Fruit fly (Drosophila melanogaster) whole organism, embryonic: Measurements from ENCODE around the gene CG10761.

Experiments used
- Ada2b ChIP-seq: fragments of 200-800 bp; sonication (Bioruptor generic); IDR thresholded peaks from 2 replicates; pipeline ENCODE4 v1.3.6; 2022; ENCODE audit warnings: missing biosample characterization, missing genetic modification characterization
- Antp ChIP-seq: fragments of 200-800 bp; sonication (Bioruptor generic); optimal IDR thresholded peaks from 3 replicates; lab custom pipeline; 2016; ENCODE audit warnings: missing biosample characterization, missing genetic modification characterization
- Atf3 ChIP-seq: fragments of 200-800 bp; sonication (Bioruptor generic); optimal IDR thresholded peaks from 3 replicates; lab custom pipeline; 2016; ENCODE audit warnings: missing biosample characterization, missing genetic modification characterization
- B-H1 ChIP-seq: fragments of 200-800 bp; sonication (Bioruptor generic); IDR thresholded peaks from 3 replicates; pipeline ENCODE4 v1.3.6; 2022; ENCODE audit warnings: missing biosample characterization, missing genetic modification characterization
- Bgb ChIP-seq: fragments of 200-800 bp; sonication (Bioruptor generic); IDR thresholded peaks from 2 replicates; pipeline ENCODE4 v1.3.6; 2022; ENCODE audit warnings: missing biosample characterization, missing genetic modification characterization; ENCODE audit not compliant: partially characterized antibody
- CG10147 ChIP-seq: fragments of 200-800 bp; sonication (Bioruptor generic); optimal IDR thresholded peaks from 2 replicates; lab custom pipeline; 2019; ENCODE audit warnings: missing biosample characterization, mild to moderate bottlenecking, missing genetic modification characterization, moderate library complexity
- CG10267 ChIP-seq: fragments of 200-800 bp; sonication (Bioruptor generic); optimal IDR thresholded peaks from 2 replicates; lab custom pipeline; 2018; ENCODE audit warnings: missing biosample characterization, mild to moderate bottlenecking, missing genetic modification characterization, moderate library complexity
- CG11696 ChIP-seq: fragments of 200-800 bp; sonication (Bioruptor generic); IDR thresholded peaks from 2 replicates; pipeline ENCODE4 v1.3.6; 2022; ENCODE audit warnings: missing biosample characterization, missing genetic modification characterization
- CG12236 ChIP-seq: fragments of 200-800 bp; sonication (Bioruptor generic); optimal IDR thresholded peaks from 2 replicates; lab custom pipeline; 2016; ENCODE audit warnings: missing biosample characterization, missing genetic modification characterization
- CG12659 ChIP-seq: fragments of 200-800 bp; sonication (Bioruptor generic); optimal IDR thresholded peaks from 3 replicates; lab custom pipeline; 2017; ENCODE audit warnings: mild to moderate bottlenecking, missing biosample characterization, missing genetic modification reagents, missing genetic modification characterization
- CG12744 ChIP-seq: fragments of 200-800 bp; sonication (Bioruptor generic); optimal IDR thresholded peaks from 2 replicates; lab custom pipeline; 2016; ENCODE audit warnings: missing biosample characterization, missing genetic modification characterization
- CG17612 ChIP-seq: fragments of 200-800 bp; sonication (Bioruptor generic); IDR thresholded peaks from 2 replicates; pipeline ENCODE4 v1.3.6; 2022; ENCODE audit warnings: missing biosample characterization, missing genetic modification characterization
- CG17829 ChIP-seq: fragments of 200-800 bp; optimal IDR thresholded peaks from 2 replicates; lab custom pipeline; 2019; ENCODE audit warnings: missing biosample characterization, mild to moderate bottlenecking, missing genetic modification characterization, moderate library complexity
- CG2120 ChIP-seq: fragments of 200-800 bp; sonication (Bioruptor generic); optimal IDR thresholded peaks from 3 replicates; lab custom pipeline; 2016; ENCODE audit warnings: missing biosample characterization, missing genetic modification characterization
- CG31388 ChIP-seq: fragments of 200-800 bp; sonication (Bioruptor generic); optimal IDR thresholded peaks from 2 replicates; lab custom pipeline; 2016; ENCODE audit warnings: missing biosample characterization, missing genetic modification characterization
- CG4617 ChIP-seq: fragments of 200-800 bp; sonication (Bioruptor generic); optimal IDR thresholded peaks from 3 replicates; lab custom pipeline; 2016; ENCODE audit warnings: missing biosample characterization, missing genetic modification characterization, borderline replicate concordance
- CG5953 ChIP-seq: fragments of 200-800 bp; sonication (Bioruptor generic); IDR thresholded peaks from 2 replicates; pipeline ENCODE4 v1.3.6; 2022; ENCODE audit warnings: missing biosample characterization, missing genetic modification characterization
- CG7556 ChIP-seq: fragments of 200-800 bp; sonication (Bioruptor generic); optimal IDR thresholded peaks from 2 replicates; lab custom pipeline; 2017; ENCODE audit warnings: missing biosample characterization, mild to moderate bottlenecking, missing genetic modification characterization
- CG7987 ChIP-seq: fragments of 200-800 bp; sonication (Bioruptor generic); optimal IDR thresholded peaks from 2 replicates; lab custom pipeline; 2018; ENCODE audit warnings: missing biosample characterization, mild to moderate bottlenecking, missing genetic modification characterization, moderate library complexity
- CG8924 ChIP-seq: fragments of 200-800 bp; optimal IDR thresholded peaks from 3 replicates; lab custom pipeline; 2019; ENCODE audit warnings: missing biosample characterization, mild to moderate bottlenecking, missing genetic modification characterization, moderate library complexity
- CG8944 ChIP-seq: fragments of 200-800 bp; sonication (Bioruptor generic); optimal IDR thresholded peaks from 3 replicates; lab custom pipeline; 2016; ENCODE audit warnings: missing biosample characterization, missing genetic modification characterization
- Dek ChIP-seq: fragments of 200-800 bp; sonication (Bioruptor generic); optimal IDR thresholded peaks from 3 replicates; lab custom pipeline; 2019; ENCODE audit warnings: missing biosample characterization, mild to moderate bottlenecking, missing genetic modification characterization, moderate library complexity
- Doc2 ChIP-seq: fragments of 200-800 bp; sonication (Bioruptor generic); IDR thresholded peaks from 2 replicates; pipeline ENCODE4 v1.3.6; 2022; ENCODE audit warnings: missing biosample characterization, missing genetic modification characterization
- Eip74EF ChIP-seq, 2 experiments: fragments of 200-800 bp in 1 of 2; fragments of >200 bp in 1 of 2; sonication (Bioruptor generic) in 1 of 2; optimal IDR thresholded peaks; 2 replicates each; lab custom pipeline; 2017 to 2019; ENCODE audit warnings: missing biosample characterization in 2 of 2, missing genetic modification characterization in 2 of 2, mild to moderate bottlenecking in 1 of 2, moderate library complexity in 1 of 2
- Fer1 ChIP-seq: fragments of 200-800 bp; sonication (Bioruptor generic); optimal IDR thresholded peaks from 2 replicates; lab custom pipeline; 2017; ENCODE audit warnings: missing biosample characterization, mild to moderate bottlenecking, missing genetic modification characterization
- Jarid2 ChIP-seq: fragments of 200-800 bp; sonication (Bioruptor generic); optimal IDR thresholded peaks from 3 replicates; lab custom pipeline; 2017; ENCODE audit warnings: mild to moderate bottlenecking, missing biosample characterization, missing genetic modification reagents, missing genetic modification characterization
- Kr ChIP-seq: fragments of 200-800 bp; sonication (Bioruptor generic); optimal IDR thresholded peaks from 2 replicates; lab custom pipeline; 2017; ENCODE audit warnings: missing biosample characterization, mild to moderate bottlenecking, missing genetic modification characterization
- Mad ChIP-seq: fragments of 200-800 bp; sonication (Bioruptor generic); optimal IDR thresholded peaks from 2 replicates; lab custom pipeline; 2016; ENCODE audit warnings: missing biosample characterization, missing genetic modification characterization
- Nf-YB ChIP-seq: fragments of 200-800 bp; sonication (Bioruptor generic); optimal IDR thresholded peaks from 3 replicates; lab custom pipeline; 2019; ENCODE audit warnings: missing biosample characterization, mild to moderate bottlenecking, missing genetic modification characterization, moderate library complexity
- Poxn ChIP-seq: fragments of 200-800 bp; sonication (Bioruptor generic); IDR thresholded peaks from 2 replicates; pipeline ENCODE4 v1.3.6; 2022; ENCODE audit warnings: missing biosample characterization, missing genetic modification characterization
- Rx ChIP-seq: fragments of 200-800 bp; sonication (Bioruptor generic); IDR thresholded peaks from 2 replicates; pipeline ENCODE4 v1.3.6; 2022; ENCODE audit warnings: missing biosample characterization, missing genetic modification characterization
- Spps ChIP-seq: fragments of 200-800 bp; sonication (Bioruptor generic); optimal IDR thresholded peaks from 2 replicates; lab custom pipeline; 2018; ENCODE audit warnings: missing biosample characterization, mild to moderate bottlenecking, missing genetic modification characterization
- YL-1 ChIP-seq: fragments of 200-800 bp; sonication (Bioruptor generic); optimal IDR thresholded peaks from 3 replicates; lab custom pipeline; 2017; ENCODE audit warnings: missing biosample characterization, mild to moderate bottlenecking, missing genetic modification characterization
- ac ChIP-seq: fragments of 200-800 bp; sonication (Bioruptor generic); optimal IDR thresholded peaks from 3 replicates; lab custom pipeline; 2017; ENCODE audit warnings: missing biosample characterization, mild to moderate bottlenecking, missing genetic modification characterization
- bowl ChIP-seq: fragments of 200-800 bp; sonication (Bioruptor generic); IDR thresholded peaks from 2 replicates; pipeline ENCODE4 v1.3.6; 2022; ENCODE audit warnings: missing biosample characterization, missing genetic modification characterization
- cad ChIP-seq: fragments of >200 bp; optimal IDR thresholded peaks from 2 replicates; lab custom pipeline; 2017; ENCODE audit warnings: missing biosample characterization, missing genetic modification characterization
- cg ChIP-seq: fragments of 200-800 bp; sonication (Bioruptor generic); optimal IDR thresholded peaks from 3 replicates; lab custom pipeline; 2019; ENCODE audit warnings: missing biosample characterization, mild to moderate bottlenecking, missing genetic modification characterization, moderate library complexity
- dmrt99B ChIP-seq: fragments of 200-800 bp; sonication (Bioruptor generic); optimal IDR thresholded peaks from 2 replicates; lab custom pipeline; 2018; ENCODE audit warnings: missing biosample characterization, mild to moderate bottlenecking, missing genetic modification characterization, moderate library complexity
- ewg ChIP-seq: fragments of 200-800 bp; sonication (Bioruptor generic); optimal IDR thresholded peaks from 3 replicates; lab custom pipeline; 2017; ENCODE audit warnings: mild to moderate bottlenecking, missing biosample characterization, missing genetic modification reagents, missing genetic modification characterization
- hkb ChIP-seq, 2 experiments: fragments of 200-800 bp in 1 of 2; fragments of >200 bp in 1 of 2; sonication (Bioruptor generic) in 1 of 2; IDR thresholded peaks in 1 of 2; optimal IDR thresholded peaks in 1 of 2; 2 replicates each; pipeline versions ENCODE4 v1.3.6 to Lab custom; 2017 to 2022; ENCODE audit warnings: missing biosample characterization in 1 of 2, missing genetic modification characterization in 1 of 2
- kah ChIP-seq: fragments of 200-800 bp; sonication (Bioruptor generic); optimal IDR thresholded peaks from 2 replicates; lab custom pipeline; 2018; ENCODE audit warnings: missing biosample characterization, mild to moderate bottlenecking, missing genetic modification characterization
- oc ChIP-seq: fragments of 200-800 bp; sonication (Bioruptor generic); optimal IDR thresholded peaks from 2 replicates; lab custom pipeline; 2018; ENCODE audit warnings: missing biosample characterization, mild to moderate bottlenecking, missing genetic modification characterization, moderate library complexity
- seq ChIP-seq: fragments of 200-800 bp; sonication (Bioruptor generic); IDR thresholded peaks from 2 replicates; pipeline ENCODE4 v1.3.6; 2022; ENCODE audit warnings: missing biosample characterization, missing genetic modification characterization
- shn ChIP-seq: fragments of 200-800 bp; sonication (Bioruptor generic); optimal IDR thresholded peaks from 3 replicates; lab custom pipeline; 2016; ENCODE audit warnings: missing biosample characterization, missing genetic modification characterization
- sisA ChIP-seq: fragments of 200-800 bp; sonication (Bioruptor generic); IDR thresholded peaks from 2 replicates; pipeline ENCODE4 v1.3.6; 2022; ENCODE audit warnings: missing biosample characterization, missing genetic modification characterization
- sqz ChIP-seq: fragments of 200-800 bp; sonication (Bioruptor generic); optimal IDR thresholded peaks from 3 replicates; lab custom pipeline; 2018; ENCODE audit warnings: missing biosample characterization, mild to moderate bottlenecking, missing genetic modification characterization
- tgo ChIP-seq: fragments of 200-800 bp; sonication (Bioruptor generic); IDR thresholded peaks from 3 replicates; pipeline ENCODE4 v1.3.6; 2022; ENCODE audit warnings: missing biosample characterization, missing genetic modification characterization
- trem ChIP-seq: fragments of 200-800 bp; optimal IDR thresholded peaks from 3 replicates; lab custom pipeline; 2019; ENCODE audit warnings: missing biosample characterization, mild to moderate bottlenecking, missing genetic modification characterization, moderate library complexity
- tup ChIP-seq: fragments of 200-800 bp; sonication (Bioruptor generic); optimal IDR thresholded peaks from 2 replicates; lab custom pipeline; 2016; ENCODE audit warnings: missing biosample characterization, mild to moderate bottlenecking, missing genetic modification characterization, moderate library complexity

Gene CG10761

dm6 chrX:8131693-8132313, 30.8 kb downstream of the CG10761 start, which contains the start of gene CG10958 (continued):
- peak; percentile 47 for TF ChIP-seq Ada2b (GFP tag; lab: Robert Waterston, UW)
- no peak for TF ChIP-seq shn (GFP tag; lab: Kevin White, UChicago)
- TF ChIP-seq CG2120 (GFP tag; lab: Kevin White, UChicago) = peak; percentile 83
- TF ChIP-seq bowl (GFP tag; lab: Robert Waterston, UW) = no peak
- no peak for TF ChIP-seq Jarid2 (GFP tag; lab: Kevin White, UChicago)
- peak; percentile 9 for TF ChIP-seq Antp (GFP tag; lab: Kevin White, UChicago)
- 0 out of 2 replicates have a peak, but pooled peaks have one; percentile 31 for TF ChIP-seq seq (GFP tag; lab: Robert Waterston, UW)
- TF ChIP-seq Eip74EF (GFP tag; optimal IDR thresholded peaks at IDR 0.05; lab: Kevin White, UChicago) = peak in 1 of 2 experiments; percentile 27
- peak; percentile 68 for TF ChIP-seq Fer1 (GFP tag; lab: Kevin White, UChicago)
- peak; percentile 31 for TF ChIP-seq Dek (tag; lab: Kevin White, UChicago)
- no peak for TF ChIP-seq CG5953 (GFP tag; lab: Robert Waterston, UW)
- peak; percentile 48 for TF ChIP-seq CG12659
- no peak for TF ChIP-seq CG11696 (GFP tag; lab: Robert Waterston, UW)
- TF ChIP-seq cg (GFP tag; lab: Kevin White, UChicago) = no peak
- no peak for TF ChIP-seq sqz (GFP tag; lab: Kevin White, UChicago)
- peak; percentile 52 for TF ChIP-seq sisA
- TF ChIP-seq CG31388 = no peak
- peak; percentile 20 for TF ChIP-seq tup (GFP tag; lab: Kevin White, UChicago)
- TF ChIP-seq Rx = 0 out of 2 replicates have a peak, but pooled peaks have one; percentile 30
- peak; percentile 11 for TF ChIP-seq Nf-YB
- TF ChIP-seq CG12236 = no peak
- no peak for TF ChIP-seq ac (GFP tag; lab: Kevin White, UChicago)
- TF ChIP-seq CG17612 (GFP tag; lab: Robert Waterston, UW) = no peak
- TF ChIP-seq hkb (optimal IDR thresholded peaks at IDR 0.05; lab: Kevin White, UChicago) = no peak
- peak; percentile 71 for TF ChIP-seq hkb (GFP tag; IDR thresholded peaks at IDR 0.05; lab: Robert Waterston, UW)
- peak; percentile 51 for TF ChIP-seq Atf3 (GFP tag; lab: Kevin White, UChicago)
- TF ChIP-seq cad (GFP tag; lab: Kevin White, UChicago) = no peak
- peak; percentile 51 for TF ChIP-seq CG8924 (tag; lab: Kevin White, UChicago)
- TF ChIP-seq tgo (GFP tag; lab: Robert Waterston, UW) = peak; percentile 64
- TF ChIP-seq kah (GFP tag; lab: Kevin White, UChicago) = no peak
- no peak for TF ChIP-seq CG7987
- TF ChIP-seq Spps (tag; lab: Kevin White, UChicago) = no peak
- peak; percentile 11 for TF ChIP-seq CG10147 (GFP tag; lab: Kevin White, UChicago)
- no peak for TF ChIP-seq CG8944 (GFP tag; lab: Kevin White, UChicago)
- no peak for TF ChIP-seq ewg (GFP tag; lab: Kevin White, UChicago)
- TF ChIP-seq CG4617 (GFP tag; lab: Kevin White, UChicago) = peak; percentile 24
- no peak for TF ChIP-seq Doc2 (GFP tag; lab: Robert Waterston, UW)
- TF ChIP-seq CG17829 (tag; lab: Kevin White, UChicago) = peak; percentile 59
- peak; percentile 30; the same call in 1 of the 3 replicates for TF ChIP-seq B-H1
- no peak for TF ChIP-seq CG12744 (GFP tag; lab: Kevin White, UChicago)
- TF ChIP-seq trem (tag; lab: Kevin White, UChicago) = peak; percentile 57
- TF ChIP-seq Poxn (GFP tag; lab: Robert Waterston, UW) = no peak
- TF ChIP-seq Bgb (GFP tag; lab: Robert Waterston, UW) = no peak
- TF ChIP-seq YL-1 (GFP tag; lab: Kevin White, UChicago) = peak; percentile 58
- no peak for TF ChIP-seq dmrt99B (tag; lab: Kevin White, UChicago)
- peak; percentile 43 for TF ChIP-seq Mad (GFP tag; lab: Kevin White, UChicago)
- peak; percentile 64 for TF ChIP-seq CG7556
- peak; percentile 93 for TF ChIP-seq CG10267 (tag; lab: Kevin White, UChicago)
- no peak for TF ChIP-seq Kr (GFP tag; lab: Kevin White, UChicago)
- TF ChIP-seq oc (tag; lab: Kevin White, UChicago) = no peak
